Worm (Caenorhabditis elegans): ENCODE measurements around the gene irld-65.

irld-65 gene

ce11 chrII:2888957-2889630, 48.7 kb downstream of the irld-65 start, which contains the start of gene pinn-1:
Gene pinn-1, minus strand, starts transcription at chrII:2889007.
- TF ChIP-seq mab-5 (tag; optimal IDR thresholded peaks at IDR 0.05) (no peak), mls-2 (tag; optimal IDR thresholded peaks at IDR 0.05) (peak; percentile 55), ceh-39 (tag; optimal IDR thresholded peaks at IDR 0.05) (peak; percentile 55), snpc-4 (tag; optimal IDR thresholded peaks at IDR 0.05) (no peak), unc-62 (GFP tag; optimal IDR thresholded peaks at IDR 0.05) (no peak), bed-3 (GFP tag; optimal IDR thresholded peaks at IDR 0.05) (no peak), sptf-1 (tag; optimal IDR thresholded peaks at IDR 0.05) (peak; percentile 76), pha-4 (tag; optimal IDR thresholded peaks at IDR 0.05) (peak; percentile 80), nhr-76 (tag; optimal IDR thresholded peaks at IDR 0.05) (no peak), ces-1 (GFP tag; optimal IDR thresholded peaks at IDR 0.05) (peak; percentile 78), ceh-43 (GFP tag; optimal IDR thresholded peaks at IDR 0.05) (no peak), sem-2 (GFP tag; optimal IDR thresholded peaks at IDR 0.05) (no peak), ceh-83 (GFP tag; optimal IDR thresholded peaks at IDR 0.05) (no peak), unc-120 (tag; optimal IDR thresholded peaks at IDR 0.05; ENCODE audit: poor library complexity, severe bottlenecking) (no peak), nhr-237 (tag; optimal IDR thresholded peaks at IDR 0.05) (peak; percentile 50), tbx-8 (GFP tag; optimal IDR thresholded peaks at IDR 0.05) (no peak), ham-2 (GFP tag; optimal IDR thresholded peaks at IDR 0.05) (no peak), M03D4.4 (tag; optimal IDR thresholded peaks at IDR 0.05) (no peak), zip-8 (tag; optimal IDR thresholded peaks at IDR 0.05) (no peak), nhr-2 (tag; optimal IDR thresholded peaks at IDR 0.05) (peak; percentile 9), elt-1 (tag; optimal IDR thresholded peaks at IDR 0.05; ENCODE audit: borderline replicate concordance, insufficient read depth) (no peak), nhr-28 (tag; optimal IDR thresholded peaks at IDR 0.05) (no peak), lin-32 (GFP tag; optimal IDR thresholded peaks at IDR 0.05) (peak; percentile 1), cnd-1 (tag; optimal IDR thresholded peaks at IDR 0.05) (peak; percentile 63), elt-3 (tag; optimal IDR thresholded peaks at IDR 0.05) (peak; percentile 27), unc-39 (tag; optimal IDR thresholded peaks at IDR 0.05) (no peak), blmp-1 (tag; optimal IDR thresholded peaks at IDR 0.05) (no peak), hlh-1 (tag; optimal IDR thresholded peaks at IDR 0.05) (no peak), flh-1 (GFP tag; optimal IDR thresholded peaks at IDR 0.05) (no peak), ztf-11 (tag; optimal IDR thresholded peaks at IDR 0.05) (no peak), lin-13 (tag; optimal IDR thresholded peaks at IDR 0.05) (peak; percentile 88), drap-1 (GFP tag; optimal IDR thresholded peaks at IDR 0.05) (peak; percentile 10), nhr-12 (tag; optimal IDR thresholded peaks at IDR 0.05) (no peak), mep-1 (tag; optimal IDR thresholded peaks at IDR 0.05) (peak; percentile 85), lsy-2 (tag; optimal IDR thresholded peaks at IDR 0.05) (peak; percentile 69)

DNA sequence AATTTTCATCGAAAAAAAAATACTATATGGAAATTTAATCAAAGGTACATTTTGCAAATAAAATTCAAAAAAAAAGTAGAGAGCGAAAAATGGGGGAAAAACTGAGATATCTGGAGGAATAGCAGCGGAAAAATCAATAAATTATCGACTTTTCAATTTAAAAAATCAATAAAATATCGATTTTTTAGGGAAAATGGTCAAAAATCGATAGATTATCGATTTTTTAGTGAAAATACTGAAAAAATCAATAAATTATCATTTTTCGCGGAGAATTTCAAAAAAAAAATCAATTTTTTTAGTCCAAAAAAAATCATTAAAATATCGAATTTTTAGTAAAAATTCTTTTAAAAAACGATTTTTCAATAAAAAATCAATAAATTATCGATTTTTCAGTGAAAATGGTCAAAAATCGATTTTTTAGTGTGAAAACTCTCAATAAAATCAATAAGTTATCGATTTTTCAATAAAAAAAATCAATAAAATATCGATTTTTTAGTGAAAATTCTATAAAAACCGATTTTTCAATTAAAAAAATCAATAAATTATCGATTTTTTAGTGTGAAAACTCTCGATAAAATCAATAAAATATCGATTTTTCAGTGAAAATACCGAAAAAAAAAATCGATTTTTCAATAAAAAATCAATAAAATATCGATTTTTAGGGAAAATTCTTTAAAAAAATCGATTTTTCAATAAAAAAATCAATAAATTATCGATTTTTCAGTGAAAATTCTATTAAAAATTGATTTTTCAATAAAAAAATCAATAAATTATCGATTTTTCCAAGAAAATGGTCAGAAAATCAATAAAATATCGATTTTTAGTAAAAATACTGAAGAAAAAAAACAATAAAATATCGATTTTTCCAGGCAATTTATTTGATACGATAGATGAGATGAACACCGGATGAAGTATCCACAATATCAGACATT, 52.0 kb downstream of the irld-65 start:
- TF ChIP-seq nhr-237 (tag; optimal IDR thresholded peaks at IDR 0.05) (no peak), drap-1 (GFP tag; optimal IDR thresholded peaks at IDR 0.05) (no peak)

DNA sequence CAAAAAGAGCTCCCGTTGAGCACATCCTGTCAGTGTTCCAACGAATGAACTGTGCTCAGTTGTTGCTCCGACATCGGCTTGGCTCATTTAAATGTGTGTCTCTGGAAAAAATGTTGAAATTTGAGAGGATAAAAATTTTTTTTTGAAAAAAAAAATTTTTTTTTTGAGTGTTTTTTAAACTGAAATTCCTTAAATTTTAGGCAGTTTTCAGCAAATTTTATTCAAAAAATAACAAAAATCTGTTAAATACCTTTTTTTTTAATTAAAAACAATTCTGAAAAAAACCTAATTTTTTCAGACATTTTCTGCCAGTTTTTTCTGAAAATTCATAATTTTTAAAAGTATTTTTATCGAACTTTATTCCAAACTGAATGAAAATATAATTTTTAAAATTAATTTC, 52.9 kb downstream of the irld-65 start, which contains the start of gene pigw-1:
Gene pigw-1 (minus strand): TSS at position 101 of the 400 bp plus-strand sequence.
- TF ChIP-seq ces-1 (GFP tag; optimal IDR thresholded peaks at IDR 0.05) (no peak), ceh-83 (GFP tag; optimal IDR thresholded peaks at IDR 0.05) (no peak), bed-3 (GFP tag; optimal IDR thresholded peaks at IDR 0.05) (no peak), ztf-11 (tag; optimal IDR thresholded peaks at IDR 0.05) (no peak), nhr-28 (tag; optimal IDR thresholded peaks at IDR 0.05) (no peak), drap-1 (GFP tag; optimal IDR thresholded peaks at IDR 0.05) (no peak), blmp-1 (tag; optimal IDR thresholded peaks at IDR 0.05) (no peak), unc-120 (tag; optimal IDR thresholded peaks at IDR 0.05; ENCODE audit: poor library complexity, severe bottlenecking) (no peak), lin-13 (tag; optimal IDR thresholded peaks at IDR 0.05) (no peak), zip-8 (tag; optimal IDR thresholded peaks at IDR 0.05) (no peak), lin-32 (GFP tag; optimal IDR thresholded peaks at IDR 0.05) (no peak), hlh-1 (tag; optimal IDR thresholded peaks at IDR 0.05) (no peak), pha-4 (tag; optimal IDR thresholded peaks at IDR 0.05) (no peak), nhr-2 (tag; optimal IDR thresholded peaks at IDR 0.05) (no peak), ham-2 (GFP tag; optimal IDR thresholded peaks at IDR 0.05) (no peak), mls-2 (tag; optimal IDR thresholded peaks at IDR 0.05) (no peak), mab-5 (tag; optimal IDR thresholded peaks at IDR 0.05) (no peak), tbx-8 (GFP tag; optimal IDR thresholded peaks at IDR 0.05) (no peak)
